Worm (Caenorhabditis elegans) whole organism, mixed stage, embryonic: ENCODE measurements around the gene Y57E12B.10.

Experiments
- elt-1 ChIP-seq: sonication (generic microtip); optimal IDR thresholded peaks from 2 replicates; lab custom pipeline; 2017; ENCODE audit warnings: missing genetic modification characterization, mild to moderate bottlenecking, missing compliant biosample characterization, antibody characterized with exemption, moderate library complexity, borderline replicate concordance; ENCODE audit not compliant: insufficient read depth
- ham-2 ChIP-seq: fragments of 200-800 bp; sonication (Bioruptor generic); optimal IDR thresholded peaks from 2 replicates; lab custom pipeline; 2018; ENCODE audit warnings: mild to moderate bottlenecking, missing genetic modification characterization, missing compliant biosample characterization
- hlh-1 ChIP-seq: fragments of 150-350 bp; optimal IDR thresholded peaks from 2 replicates; lab custom pipeline; 2014; ENCODE audit warnings: missing biosample characterization, missing genetic modification reagents, missing genetic modification characterization
- lin-32 ChIP-seq: fragments of 200-800 bp; sonication (Bioruptor generic); optimal IDR thresholded peaks from 2 replicates; lab custom pipeline; 2018; ENCODE audit warnings: mild to moderate bottlenecking, missing genetic modification characterization, missing compliant biosample characterization
- lsy-2 ChIP-seq: fragments of 150-350 bp; optimal IDR thresholded peaks from 2 replicates; lab custom pipeline; 2014; ENCODE audit warnings: missing biosample characterization, missing genetic modification characterization
- mep-1 ChIP-seq: fragments of 150-350 bp; optimal IDR thresholded peaks from 2 replicates; lab custom pipeline; 2017; ENCODE audit warnings: missing biosample characterization, missing genetic modification reagents, missing genetic modification characterization, inconsistent platforms
- nhr-237 ChIP-seq: fragments of 150-350 bp; optimal IDR thresholded peaks from 2 replicates; lab custom pipeline; 2014; ENCODE audit warnings: missing biosample characterization, missing genetic modification characterization
- nhr-76 ChIP-seq: sonication (generic microtip); optimal IDR thresholded peaks from 2 replicates; lab custom pipeline; 2017; ENCODE audit warnings: missing biosample characterization, missing genetic modification characterization
- pha-4 ChIP-seq: fragments of 150-350 bp; optimal IDR thresholded peaks from 2 replicates; lab custom pipeline; 2018; ENCODE audit warnings: missing biosample characterization, missing genetic modification reagents, missing genetic modification characterization
- snpc-4 ChIP-seq: fragments of 150-350 bp; optimal IDR thresholded peaks from 2 replicates; lab custom pipeline; 2014; ENCODE audit warnings: missing biosample characterization, missing genetic modification characterization
- tbx-8 ChIP-seq: fragments of 200-800 bp; sonication (Bioruptor generic); optimal IDR thresholded peaks from 2 replicates; lab custom pipeline; 2018; ENCODE audit warnings: mild to moderate bottlenecking, missing genetic modification characterization, moderate library complexity, missing compliant biosample characterization
- unc-39 ChIP-seq: fragments of 150-350 bp; optimal IDR thresholded peaks from 2 replicates; lab custom pipeline; 2014; ENCODE audit warnings: missing biosample characterization, missing genetic modification characterization
- ztf-11 ChIP-seq: fragments of 150-350 bp; optimal IDR thresholded peaks from 2 replicates; lab custom pipeline; 2014; ENCODE audit warnings: missing biosample characterization, missing genetic modification characterization

DNA sequence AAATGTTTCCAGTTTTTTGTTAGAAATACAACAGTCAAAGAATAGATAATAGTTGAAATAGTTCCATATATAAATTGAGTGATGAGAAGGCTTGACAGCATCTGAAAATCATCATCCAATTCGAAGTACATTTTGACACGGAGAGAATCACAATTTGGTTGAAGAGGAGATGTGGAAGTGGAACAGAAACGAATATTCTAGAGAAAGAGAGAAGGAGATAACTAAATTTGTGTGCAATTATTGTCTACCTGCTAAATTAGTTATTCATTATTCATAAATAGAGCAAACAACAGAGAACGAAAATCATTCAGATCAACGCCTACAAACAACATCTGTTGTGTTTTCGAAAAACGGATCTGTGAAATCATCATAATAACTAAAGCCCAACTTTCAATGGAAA, 18.0 kb upstream of the Y57E12B.10 start, which contains the start of gene srg-31:
- no peak for TF ChIP-seq ham-2 (GFP tag; lab: Kevin White, UChicago)
- TF ChIP-seq hlh-1 (tag; lab: Kevin White, UChicago), result no peak
- no peak for TF ChIP-seq nhr-237 (tag; lab: Kevin White, UChicago)
- TF ChIP-seq snpc-4 (tag; lab: Kevin White, UChicago), result no peak
- no peak for TF ChIP-seq nhr-76 (tag; lab: Kevin White, UChicago)
- no peak for TF ChIP-seq lin-32
- TF ChIP-seq tbx-8 (GFP tag; lab: Kevin White, UChicago), result no peak
- no peak for TF ChIP-seq pha-4 (tag; lab: Kevin White, UChicago)
- TF ChIP-seq unc-39, result no peak
- TF ChIP-seq mep-1, result no peak
- no peak for TF ChIP-seq lsy-2 (tag; lab: Kevin White, UChicago)
- no peak for TF ChIP-seq ztf-11 (tag; lab: Kevin White, UChicago)
- no peak for TF ChIP-seq elt-1 (tag; lab: Kevin White, UChicago)
